Worm (Caenorhabditis elegans) whole organism, young adult: ENCODE results near the gene K09C4.5.

ENCODE experiments used
- C06A6.2 ChIP-seq: fragments of 200-800 bp; sonication (Bioruptor generic); conservative IDR thresholded peaks from 2 replicates; pipeline ENCODE4 v1.3.6; 2022; ENCODE audit warnings: missing genetic modification characterization, missing compliant biosample characterization
- D2030.7 ChIP-seq: fragments of 200-800 bp; sonication (Bioruptor generic); IDR thresholded peaks from 2 replicates; pipeline ENCODE4 v1.3.6; 2022; ENCODE audit warnings: missing genetic modification reagents, missing genetic modification characterization, missing compliant biosample characterization
- F10E7.11 ChIP-seq: sonication (generic microtip); optimal IDR thresholded peaks from 2 replicates; lab custom pipeline; 2017; ENCODE audit warnings: mild to moderate bottlenecking, missing genetic modification characterization, moderate library complexity, missing compliant biosample characterization
- F22D6.2 ChIP-seq: sonication (generic microtip); optimal IDR thresholded peaks from 2 replicates; lab custom pipeline; 2016; ENCODE audit warnings: mild to moderate bottlenecking, missing genetic modification characterization, missing compliant biosample characterization
- F33H1.4 ChIP-seq: fragments of 200-800 bp; sonication (Bioruptor generic); IDR thresholded peaks from 2 replicates; pipeline ENCODE4 v1.3.6; 2022; ENCODE audit warnings: missing genetic modification reagents, missing genetic modification characterization, missing compliant biosample characterization
- F49E8.2 ChIP-seq: sonication (generic microtip); optimal IDR thresholded peaks from 3 replicates; lab custom pipeline; 2017; ENCODE audit warnings: missing genetic modification characterization, mild to moderate bottlenecking, missing compliant biosample characterization, antibody characterized with exemption, moderate library complexity; ENCODE audit not compliant: insufficient read depth
- Y53F4B.3 ChIP-seq: fragments of 200-800 bp; sonication (Bioruptor generic); IDR thresholded peaks from 2 replicates; pipeline ENCODE4 v1.3.6; 2022; ENCODE audit warnings: missing genetic modification reagents, missing genetic modification characterization, missing compliant biosample characterization
- Y53G8AR.9 ChIP-seq: fragments of 200-800 bp; sonication (Bioruptor generic); conservative IDR thresholded peaks from 2 replicates; pipeline ENCODE4 v1.3.6; 2022; ENCODE audit warnings: missing genetic modification reagents, missing genetic modification characterization, missing compliant biosample characterization
- Y56A3A.18 ChIP-seq: fragments of 200-800 bp; sonication (Bioruptor generic); IDR thresholded peaks from 2 replicates; pipeline ENCODE4 v1.3.6; 2022; ENCODE audit warnings: missing genetic modification reagents, missing genetic modification characterization, missing compliant biosample characterization
- ama-1 ChIP-seq, 3 experiments: fragments of 150-350 bp in 1 of 3; sonication (generic microtip) in 2 of 3; optimal IDR thresholded peaks; 2 replicates each; lab custom pipeline; 2014 to 2018; ENCODE audit warnings: missing biosample characterization in 2 of 3, missing genetic modification characterization in 2 of 3, missing genetic modification reagents in 2 of 3
- aptf-2 ChIP-seq: fragments of 200-800 bp; sonication (Bioruptor generic); conservative IDR thresholded peaks from 2 replicates; pipeline ENCODE4 v1.3.6; 2022; ENCODE audit warnings: missing genetic modification reagents, missing genetic modification characterization, missing compliant biosample characterization
- atf-7 ChIP-seq: sonication (generic microtip); optimal IDR thresholded peaks from 2 replicates; lab custom pipeline; 2017; ENCODE audit warnings: mild to moderate bottlenecking, missing genetic modification characterization, missing compliant biosample characterization
- bed-1 ChIP-seq: fragments of 200-800 bp; sonication (Bioruptor generic); IDR thresholded peaks from 2 replicates; pipeline ENCODE4 v1.3.6; 2022; ENCODE audit warnings: missing genetic modification reagents, missing genetic modification characterization, missing compliant biosample characterization
- ccch-3 ChIP-seq: fragments of 200-800 bp; sonication (Bioruptor generic); optimal IDR thresholded peaks from 2 replicates; lab custom pipeline; 2018; ENCODE audit warnings: mild to moderate bottlenecking, missing genetic modification characterization, missing compliant biosample characterization
- cebp-1 ChIP-seq, 2 experiments: fragments of 200-800 bp in 1 of 2; sonication (Bioruptor generic) in 1 of 2; sonication (generic microtip) in 1 of 2; IDR thresholded peaks in 1 of 2; optimal IDR thresholded peaks in 1 of 2; 2 replicates each; pipeline versions ENCODE4 v1.3.6 to Lab custom; 2017 to 2022; ENCODE audit warnings: missing compliant biosample characterization in 2 of 2, missing genetic modification characterization in 2 of 2, mild to moderate bottlenecking in 1 of 2, missing genetic modification reagents in 1 of 2, moderate library complexity in 1 of 2
- ceh-40 ChIP-seq: fragments of 200-800 bp; sonication (Bioruptor generic); IDR thresholded peaks from 2 replicates; pipeline ENCODE4 v1.3.6; 2022; ENCODE audit warnings: missing genetic modification characterization, missing compliant biosample characterization
- ceh-58 ChIP-seq: fragments of 200-800 bp; sonication (Bioruptor generic); IDR thresholded peaks from 2 replicates; pipeline ENCODE4 v1.3.6; 2022; ENCODE audit warnings: missing genetic modification characterization, missing compliant biosample characterization
- ceh-79 ChIP-seq: sonication (generic microtip); optimal IDR thresholded peaks from 2 replicates; lab custom pipeline; 2017; ENCODE audit warnings: mild to moderate bottlenecking, missing genetic modification characterization, missing compliant biosample characterization
- dpff-1 ChIP-seq: sonication (generic microtip); optimal IDR thresholded peaks from 2 replicates; lab custom pipeline; 2017; ENCODE audit warnings: mild to moderate bottlenecking, missing genetic modification characterization, missing compliant biosample characterization
- egl-18 ChIP-seq: fragments of 200-800 bp; sonication (Bioruptor generic); IDR thresholded peaks from 2 replicates; pipeline ENCODE4 v1.3.6; 2022; ENCODE audit warnings: missing genetic modification reagents, missing genetic modification characterization, missing compliant biosample characterization
- egl-44 ChIP-seq: fragments of 200-800 bp; sonication (Bioruptor generic); IDR thresholded peaks from 2 replicates; pipeline ENCODE4 v1.3.6; 2022; ENCODE audit warnings: missing genetic modification reagents, missing genetic modification characterization, missing compliant biosample characterization
- egrh-3 ChIP-seq: fragments of 200-800 bp; sonication (Bioruptor generic); IDR thresholded peaks from 2 replicates; pipeline ENCODE4 v1.3.6; 2022; ENCODE audit warnings: missing genetic modification reagents, missing genetic modification characterization, missing compliant biosample characterization
- hlh-12 ChIP-seq: sonication (generic microtip); optimal IDR thresholded peaks from 2 replicates; lab custom pipeline; 2016; ENCODE audit warnings: missing genetic modification characterization, missing compliant biosample characterization
- hlh-26 ChIP-seq: fragments of 200-800 bp; sonication (Bioruptor generic); conservative IDR thresholded peaks from 2 replicates; pipeline ENCODE4 v1.3.6; 2022; ENCODE audit warnings: missing genetic modification reagents, missing genetic modification characterization, missing compliant biosample characterization
- hmg-20 ChIP-seq: fragments of 200-800 bp; sonication (Bioruptor generic); IDR thresholded peaks from 2 replicates; pipeline ENCODE4 v1.3.6; 2022; ENCODE audit warnings: missing genetic modification reagents, missing genetic modification characterization, missing compliant biosample characterization
- lag-1 ChIP-seq: fragments of 200-800 bp; sonication (Bioruptor generic); IDR thresholded peaks from 2 replicates; pipeline ENCODE4 v1.3.6; 2022; ENCODE audit warnings: missing genetic modification reagents, missing genetic modification characterization, missing compliant biosample characterization
- lin-26 ChIP-seq: fragments of 200-800 bp; sonication (Bioruptor generic); IDR thresholded peaks from 2 replicates; pipeline ENCODE4 v1.3.6; 2022; ENCODE audit warnings: missing genetic modification reagents, missing genetic modification characterization, missing compliant biosample characterization
- lin-54 ChIP-seq: fragments of 200-800 bp; sonication (Bioruptor generic); optimal IDR thresholded peaks from 2 replicates; lab custom pipeline; 2018; ENCODE audit warnings: mild to moderate bottlenecking, missing genetic modification characterization, missing compliant biosample characterization
- nfya-2 ChIP-seq: fragments of 200-800 bp; sonication (Bioruptor generic); IDR thresholded peaks from 2 replicates; pipeline ENCODE4 v1.3.6; 2022; ENCODE audit warnings: missing genetic modification reagents, missing genetic modification characterization, missing compliant biosample characterization
- nhr-80 ChIP-seq: sonication (generic microtip); optimal IDR thresholded peaks from 2 replicates; lab custom pipeline; 2016; ENCODE audit warnings: missing genetic modification characterization, missing compliant biosample characterization
- pbrm-1 ChIP-seq: fragments of 200-800 bp; sonication (Bioruptor generic); IDR thresholded peaks from 2 replicates; pipeline ENCODE4 v1.3.6; 2022; ENCODE audit warnings: missing genetic modification reagents, missing genetic modification characterization, missing compliant biosample characterization
- rcor-1 ChIP-seq: fragments of 200-800 bp; sonication (Bioruptor generic); IDR thresholded peaks from 2 replicates; pipeline ENCODE4 v1.3.6; 2022; ENCODE audit warnings: missing genetic modification reagents, missing genetic modification characterization, missing compliant biosample characterization
- snpc-3.4 ChIP-seq: sonication (generic microtip); optimal IDR thresholded peaks from 2 replicates; lab custom pipeline; 2017; ENCODE audit warnings: missing genetic modification characterization, mild to moderate bottlenecking, missing compliant biosample characterization, antibody characterized with exemption, moderate library complexity, missing genotype, missing genetic modification reagents
- tlf-1 ChIP-seq: fragments of 200-800 bp; sonication (Bioruptor generic); optimal IDR thresholded peaks from 2 replicates; lab custom pipeline; 2018; ENCODE audit warnings: mild to moderate bottlenecking, missing genetic modification characterization, missing compliant biosample characterization
- ztf-26 ChIP-seq: sonication (generic microtip); optimal IDR thresholded peaks from 2 replicates; lab custom pipeline; 2017; ENCODE audit warnings: missing genetic modification characterization, missing compliant biosample characterization
- ztf-28 ChIP-seq: fragments of 200-800 bp; sonication (Bioruptor generic); IDR thresholded peaks from 2 replicates; pipeline ENCODE4 v1.3.6; 2022; ENCODE audit warnings: missing genetic modification reagents, missing genetic modification characterization, missing compliant biosample characterization

The K09C4.5 gene

DNA sequence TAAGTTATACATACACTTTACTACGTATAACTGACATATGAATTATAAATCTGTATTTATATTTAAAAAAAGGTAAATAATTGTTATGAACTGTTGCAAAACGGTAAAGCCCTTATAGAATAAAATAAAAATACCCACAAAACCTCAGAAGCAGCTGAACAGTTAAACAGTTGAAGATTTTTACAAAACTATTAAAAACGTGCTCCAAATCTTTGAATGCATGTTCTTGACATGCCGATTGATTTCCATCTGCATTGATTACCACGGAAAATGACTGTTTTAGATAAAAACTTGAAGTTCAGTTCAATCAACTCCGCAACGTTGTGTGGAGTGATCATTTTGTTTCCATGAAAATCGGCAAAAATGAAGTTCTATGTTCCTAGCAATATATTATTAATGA, 21.6 kb downstream of the K09C4.5 start, which contains the start of gene F11D5.7:
TSS of gene F11D5.7 (plus strand) at position 301 of the 400 bp plus-strand sequence.
- TF ChIP-seq aptf-2 (GFP tag; lab: Robert Waterston, UW) (no peak), Y56A3A.18 (GFP tag; lab: Robert Waterston, UW) (no peak), hlh-26 (GFP tag; lab: Robert Waterston, UW) (no peak), hlh-12 (tag; lab: Kevin White, UChicago) (no peak), ccch-3 (no peak), D2030.7 (no peak), rcor-1 (GFP tag; lab: Robert Waterston, UW) (no peak), bed-1 (GFP tag; lab: Robert Waterston, UW) (no peak), lin-54 (GFP tag; lab: Kevin White, UChicago) (no peak), nhr-80 (tag; lab: Kevin White, UChicago) (no peak), C06A6.2 (GFP tag; lab: Robert Waterston, UW) (no peak), lag-1 (no peak), ceh-40 (no peak), F10E7.11 (tag; lab: Kevin White, UChicago) (no peak), nfya-2 (no peak), F22D6.2 (tag; lab: Kevin White, UChicago) (no peak), egl-44 (GFP tag; lab: Robert Waterston, UW) (no peak), Y53F4B.3 (GFP tag; lab: Robert Waterston, UW) (no peak), hmg-20 (GFP tag; lab: Robert Waterston, UW) (no peak), ztf-26 (tag; lab: Kevin White, UChicago) (no peak)
- TF ChIP-seq, all 124 proteins: peak for 0

DNA sequence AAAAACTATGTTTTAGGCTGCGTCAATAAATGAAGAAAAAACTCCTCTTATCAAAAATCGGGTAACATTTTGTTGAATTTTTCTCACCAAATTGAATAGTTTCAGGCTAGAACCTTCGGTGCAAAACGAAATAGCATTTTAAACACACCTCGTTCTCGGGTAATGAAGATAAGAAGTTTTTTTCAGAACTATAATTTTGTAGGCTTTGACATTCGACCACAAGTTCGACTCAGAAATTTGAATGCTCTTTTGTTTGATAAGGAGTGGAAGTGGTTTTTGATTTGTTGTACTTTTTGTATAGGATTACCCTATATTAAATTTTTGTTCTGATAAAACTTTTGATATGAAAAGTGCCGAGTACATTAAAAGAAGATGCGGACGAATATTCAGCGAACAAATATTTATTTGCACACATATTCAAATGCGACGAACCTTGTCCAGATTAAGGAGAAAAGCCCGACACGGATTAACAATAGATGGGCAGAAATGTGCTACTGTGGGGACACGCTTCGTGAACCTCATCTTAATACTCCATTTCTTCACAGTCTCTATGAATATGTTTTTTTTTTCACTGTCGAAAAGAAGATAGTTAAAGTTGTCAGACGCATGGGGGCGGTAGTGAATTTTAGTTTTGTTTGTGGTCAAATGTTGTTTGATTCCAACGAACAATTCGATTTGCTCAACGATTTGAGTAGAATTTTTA, 24.3 kb downstream of the K09C4.5 start:
- TF ChIP-seq F33H1.4 (GFP tag; lab: Robert Waterston, UW) (no peak), nhr-80 (tag; lab: Kevin White, UChicago) (peak; percentile 93)
- TF ChIP-seq, all 124 proteins: peak for 1

DNA sequence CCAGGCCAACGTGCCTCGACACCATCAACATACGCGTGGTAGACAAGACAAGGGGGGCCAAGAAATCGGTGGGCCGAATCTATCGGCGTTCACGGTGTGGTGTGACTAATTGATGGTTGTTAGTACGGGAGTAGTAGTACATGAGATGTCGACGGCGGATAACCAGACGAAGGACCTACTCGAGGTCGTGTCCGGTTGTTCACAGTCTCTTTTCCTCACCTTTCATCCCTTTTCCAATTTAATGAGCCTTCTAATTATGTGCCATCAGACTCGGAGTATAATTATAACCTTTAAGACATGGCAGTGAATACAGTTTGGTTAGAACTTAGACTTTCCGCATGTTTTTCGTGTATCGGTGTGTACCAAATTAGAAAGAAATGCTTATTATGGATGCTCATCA, 28.3 kb downstream of the K09C4.5 start:
- TF ChIP-seq snpc-3.4 (tag; lab: Kevin White, UChicago) (no peak), egl-44 (GFP tag; lab: Robert Waterston, UW) (no peak), lin-26 (GFP tag; lab: Robert Waterston, UW) (no peak), F49E8.2 (tag; lab: Kevin White, UChicago) (no peak), Y53G8AR.9 (no peak), ceh-58 (no peak), ceh-79 (tag; lab: Kevin White, UChicago) (no peak), hlh-26 (GFP tag; lab: Robert Waterston, UW) (no peak), nfya-2 (no peak)

DNA sequence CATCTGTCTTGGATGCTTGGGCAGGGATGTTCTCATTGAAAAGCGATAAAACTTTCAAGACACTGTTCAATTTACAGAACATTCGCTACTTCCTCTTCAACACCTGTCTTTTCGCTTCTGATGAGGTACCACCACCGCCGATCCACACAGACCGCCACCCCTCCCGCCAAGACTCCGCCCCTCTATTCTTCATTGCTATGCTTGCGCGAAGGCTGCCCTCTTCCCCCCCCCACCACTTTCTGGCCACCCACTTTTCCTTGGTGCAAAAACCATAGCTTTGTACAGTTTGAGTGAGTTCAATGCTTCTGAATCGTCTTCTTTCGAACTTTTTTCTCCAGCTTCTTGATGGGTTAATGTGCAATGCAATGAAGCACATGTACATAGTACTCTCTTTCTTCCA, 31.5 kb downstream of the K09C4.5 start:
- TF ChIP-seq hmg-20 (GFP tag; lab: Robert Waterston, UW) (no peak), pbrm-1 (0 out of 2 replicates have a peak, but pooled peaks have one; percentile 7)

DNA sequence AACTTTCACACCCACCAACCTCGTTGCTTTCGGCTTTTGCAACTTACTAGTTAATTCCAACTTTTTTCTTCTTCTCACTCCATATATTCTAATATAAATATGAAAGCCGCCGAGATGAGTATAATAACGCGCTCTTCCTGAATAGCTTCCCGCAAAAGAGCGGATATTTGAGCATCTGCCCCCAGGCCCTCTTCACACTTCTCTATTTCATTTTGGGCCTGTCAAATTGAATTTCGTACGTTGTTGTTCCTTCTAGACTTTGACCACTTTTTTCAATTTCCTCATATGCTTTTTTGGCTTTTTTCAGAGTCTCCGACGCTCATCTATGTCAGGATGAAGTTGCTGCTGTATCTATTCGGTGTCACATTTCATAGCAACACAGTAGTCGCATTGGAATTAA, 32.6 kb downstream of the K09C4.5 start, which contains the start of gene ddr-2:
TSS of gene ddr-2 (plus strand) at position 301 of the 400 bp plus-strand sequence.
- TF ChIP-seq ama-1 (optimal IDR thresholded peaks at IDR 0.05; lab: Kevin White, UChicago) (no peak), ama-1 (GFP tag; optimal IDR thresholded peaks at IDR 0.05; lab: Kevin White, UChicago) (no peak), atf-7 (tag; lab: Kevin White, UChicago) (no peak), cebp-1 (GFP tag; IDR thresholded peaks at IDR 0.05; lab: Robert Waterston, UW) (no peak), cebp-1 (tag; optimal IDR thresholded peaks at IDR 0.05; lab: Kevin White, UChicago) (no peak), tlf-1 (GFP tag; lab: Kevin White, UChicago) (no peak), dpff-1 (tag; lab: Kevin White, UChicago) (no peak), ztf-28 (GFP tag; lab: Robert Waterston, UW) (no peak), egl-18 (no peak), egrh-3 (GFP tag; lab: Robert Waterston, UW) (no peak)
